Worm (Caenorhabditis elegans): ENCODE data around the gene C45B11.8.

- TF ChIP-seq flt-1 (GFP tag; IDR thresholded peaks at IDR 0.05): no peak
- TF ChIP-seq T22C8.4 (GFP tag; IDR thresholded peaks at IDR 0.05): no peak
- TF ChIP-seq ztf-23 (GFP tag; IDR thresholded peaks at IDR 0.05): no peak
- TF ChIP-seq klf-2 (GFP tag; conservative IDR thresholded peaks at IDR 0.05): no peak
- no peak for TF ChIP-seq tab-1 (GFP tag; IDR thresholded peaks at IDR 0.05)
These were observed 28.7 kb downstream of the C45B11.8 start, which contains the start of gene T04C12.8 for ce11 chrV:11069277-11069676.
